Worm (Caenorhabditis elegans) whole organism, young adult: ENCODE measurements around the gene rdy-2.

Experiments
- B0336.3 ChIP-seq: fragments of 200-800 bp; sonication (Bioruptor generic); IDR thresholded peaks from 2 replicates; pipeline ENCODE4 v1.3.6; 2022; ENCODE audit warnings: missing genetic modification characterization, missing compliant biosample characterization
- C06A6.2 ChIP-seq: fragments of 200-800 bp; sonication (Bioruptor generic); conservative IDR thresholded peaks from 2 replicates; pipeline ENCODE4 v1.3.6; 2022; ENCODE audit warnings: missing genetic modification characterization, missing compliant biosample characterization
- F10E7.11 ChIP-seq: sonication (generic microtip); optimal IDR thresholded peaks from 2 replicates; lab custom pipeline; 2017; ENCODE audit warnings: mild to moderate bottlenecking, missing genetic modification characterization, moderate library complexity, missing compliant biosample characterization
- F22D6.2 ChIP-seq: sonication (generic microtip); optimal IDR thresholded peaks from 2 replicates; lab custom pipeline; 2016; ENCODE audit warnings: mild to moderate bottlenecking, missing genetic modification characterization, missing compliant biosample characterization
- F37B4.10 ChIP-seq: fragments of 200-800 bp; sonication (Bioruptor generic); IDR thresholded peaks from 2 replicates; pipeline ENCODE4 v1.3.6; 2022; ENCODE audit warnings: missing genetic modification characterization, missing compliant biosample characterization
- F49E8.2 ChIP-seq: sonication (generic microtip); optimal IDR thresholded peaks from 3 replicates; lab custom pipeline; 2017; ENCODE audit warnings: missing genetic modification characterization, mild to moderate bottlenecking, missing compliant biosample characterization, antibody characterized with exemption, moderate library complexity; ENCODE audit not compliant: insufficient read depth
- F57C9.4 ChIP-seq: sonication (generic microtip); optimal IDR thresholded peaks from 2 replicates; lab custom pipeline; 2017; ENCODE audit warnings: mild to moderate bottlenecking, missing genetic modification characterization, missing compliant biosample characterization
- K11D2.4 ChIP-seq: fragments of 200-800 bp; sonication (Bioruptor generic); IDR thresholded peaks from 2 replicates; pipeline ENCODE4 v1.3.6; 2022; ENCODE audit warnings: missing genetic modification reagents, missing genetic modification characterization, missing compliant biosample characterization
- T26A5.8 ChIP-seq: sonication (generic microtip); optimal IDR thresholded peaks from 2 replicates; lab custom pipeline; 2016; ENCODE audit warnings: missing genetic modification characterization, missing compliant biosample characterization
- Y53F4B.3 ChIP-seq: fragments of 200-800 bp; sonication (Bioruptor generic); IDR thresholded peaks from 2 replicates; pipeline ENCODE4 v1.3.6; 2022; ENCODE audit warnings: missing genetic modification reagents, missing genetic modification characterization, missing compliant biosample characterization
- Y56A3A.18 ChIP-seq: fragments of 200-800 bp; sonication (Bioruptor generic); IDR thresholded peaks from 2 replicates; pipeline ENCODE4 v1.3.6; 2022; ENCODE audit warnings: missing genetic modification reagents, missing genetic modification characterization, missing compliant biosample characterization
- Y67H2A.10 ChIP-seq: fragments of 200-800 bp; sonication (Bioruptor generic); conservative IDR thresholded peaks from 2 replicates; pipeline ENCODE4 v1.3.6; 2022; ENCODE audit warnings: missing genetic modification reagents, missing genetic modification characterization, missing compliant biosample characterization
- akir-1 ChIP-seq: fragments of 200-800 bp; sonication (Bioruptor generic); optimal IDR thresholded peaks from 2 replicates; lab custom pipeline; 2018; ENCODE audit warnings: mild to moderate bottlenecking, missing genetic modification characterization, moderate library complexity, missing compliant biosample characterization
- ama-1 ChIP-seq, 3 experiments: fragments of 150-350 bp in 1 of 3; sonication (generic microtip) in 2 of 3; optimal IDR thresholded peaks; 2 replicates each; lab custom pipeline; 2014 to 2018; ENCODE audit warnings: missing biosample characterization in 2 of 3, missing genetic modification characterization in 2 of 3, missing genetic modification reagents in 2 of 3
- aptf-2 ChIP-seq: fragments of 200-800 bp; sonication (Bioruptor generic); conservative IDR thresholded peaks from 2 replicates; pipeline ENCODE4 v1.3.6; 2022; ENCODE audit warnings: missing genetic modification reagents, missing genetic modification characterization, missing compliant biosample characterization
- aptf-3 ChIP-seq: fragments of 200-800 bp; sonication (Bioruptor generic); IDR thresholded peaks from 2 replicates; pipeline ENCODE4 v1.3.6; 2022; ENCODE audit warnings: missing genetic modification characterization, missing compliant biosample characterization
- attf-5 ChIP-seq: fragments of 200-800 bp; sonication (Bioruptor generic); optimal IDR thresholded peaks from 2 replicates; lab custom pipeline; 2018; ENCODE audit warnings: mild to moderate bottlenecking, missing genetic modification characterization, missing compliant biosample characterization
- ccch-3 ChIP-seq: fragments of 200-800 bp; sonication (Bioruptor generic); optimal IDR thresholded peaks from 2 replicates; lab custom pipeline; 2018; ENCODE audit warnings: mild to moderate bottlenecking, missing genetic modification characterization, missing compliant biosample characterization
- ceh-58 ChIP-seq: fragments of 200-800 bp; sonication (Bioruptor generic); IDR thresholded peaks from 2 replicates; pipeline ENCODE4 v1.3.6; 2022; ENCODE audit warnings: missing genetic modification characterization, missing compliant biosample characterization
- dpl-1 ChIP-seq: fragments of 150-350 bp; optimal IDR thresholded peaks from 2 replicates; lab custom pipeline; 2014; ENCODE audit warnings: missing biosample characterization, missing genetic modification reagents, missing genetic modification characterization
- egl-18 ChIP-seq: fragments of 200-800 bp; sonication (Bioruptor generic); IDR thresholded peaks from 2 replicates; pipeline ENCODE4 v1.3.6; 2022; ENCODE audit warnings: missing genetic modification reagents, missing genetic modification characterization, missing compliant biosample characterization
- egrh-3 ChIP-seq: fragments of 200-800 bp; sonication (Bioruptor generic); IDR thresholded peaks from 2 replicates; pipeline ENCODE4 v1.3.6; 2022; ENCODE audit warnings: missing genetic modification reagents, missing genetic modification characterization, missing compliant biosample characterization
- hlh-26 ChIP-seq: fragments of 200-800 bp; sonication (Bioruptor generic); conservative IDR thresholded peaks from 2 replicates; pipeline ENCODE4 v1.3.6; 2022; ENCODE audit warnings: missing genetic modification reagents, missing genetic modification characterization, missing compliant biosample characterization
- hsf-1 ChIP-seq: fragments of 200-800 bp; sonication (Bioruptor generic); IDR thresholded peaks from 2 replicates; pipeline ENCODE4 v1.3.6; 2022; ENCODE audit warnings: missing genetic modification reagents, missing genetic modification characterization, missing compliant biosample characterization
- let-526 ChIP-seq: fragments of 200-800 bp; sonication (Bioruptor generic); IDR thresholded peaks from 2 replicates; pipeline ENCODE4 v1.3.6; 2022; ENCODE audit warnings: missing genetic modification reagents, missing genetic modification characterization, missing compliant biosample characterization
- lin-40 ChIP-seq: sonication (generic microtip); optimal IDR thresholded peaks from 2 replicates; lab custom pipeline; 2016; ENCODE audit warnings: missing genetic modification characterization, mild to moderate bottlenecking, missing compliant biosample characterization, missing genotype, missing genetic modification reagents
- lir-1 ChIP-seq: fragments of 200-800 bp; sonication (Bioruptor generic); conservative IDR thresholded peaks from 2 replicates; pipeline ENCODE4 v1.3.6; 2022; ENCODE audit warnings: missing genetic modification reagents, missing genetic modification characterization, missing compliant biosample characterization
- lsl-1 ChIP-seq: fragments of 200-800 bp; sonication (Bioruptor generic); optimal IDR thresholded peaks from 2 replicates; lab custom pipeline; 2018; ENCODE audit warnings: mild to moderate bottlenecking, missing genetic modification characterization, moderate library complexity, missing compliant biosample characterization
- madf-8 ChIP-seq: fragments of 200-800 bp; sonication (Bioruptor generic); conservative IDR thresholded peaks from 2 replicates; pipeline ENCODE4 v1.3.6; 2022; ENCODE audit warnings: missing genetic modification reagents, missing genetic modification characterization, missing compliant biosample characterization
- mcd-1 ChIP-seq: fragments of 200-800 bp; sonication (Bioruptor generic); IDR thresholded peaks from 2 replicates; pipeline ENCODE4 v1.3.6; 2022; ENCODE audit warnings: missing genetic modification reagents, missing genetic modification characterization, missing compliant biosample characterization
- mxl-1 ChIP-seq: sonication (generic microtip); optimal IDR thresholded peaks from 2 replicates; lab custom pipeline; 2016; ENCODE audit warnings: missing genetic modification characterization, missing compliant biosample characterization
- nfya-2 ChIP-seq: fragments of 200-800 bp; sonication (Bioruptor generic); IDR thresholded peaks from 2 replicates; pipeline ENCODE4 v1.3.6; 2022; ENCODE audit warnings: missing genetic modification reagents, missing genetic modification characterization, missing compliant biosample characterization
- nfyb-1 ChIP-seq: fragments of 200-800 bp; sonication (Bioruptor generic); IDR thresholded peaks from 2 replicates; pipeline ENCODE4 v1.3.6; 2022; ENCODE audit warnings: missing genetic modification reagents, missing genetic modification characterization, missing compliant biosample characterization
- nhr-120 ChIP-seq: fragments of 200-800 bp; sonication (Bioruptor generic); IDR thresholded peaks from 2 replicates; pipeline ENCODE4 v1.3.6; 2022; ENCODE audit warnings: missing genetic modification characterization, missing compliant biosample characterization
- nhr-179 ChIP-seq: sonication (generic microtip); optimal IDR thresholded peaks from 2 replicates; lab custom pipeline; 2016; ENCODE audit warnings: mild to moderate bottlenecking, missing genetic modification characterization, missing compliant biosample characterization
- nhr-80 ChIP-seq: sonication (generic microtip); optimal IDR thresholded peaks from 2 replicates; lab custom pipeline; 2016; ENCODE audit warnings: missing genetic modification characterization, missing compliant biosample characterization
- nhr-90 ChIP-seq: sonication (generic microtip); optimal IDR thresholded peaks from 2 replicates; lab custom pipeline; 2016; ENCODE audit warnings: missing genotype, mild to moderate bottlenecking, missing genetic modification characterization, missing compliant biosample characterization
- sdz-38 ChIP-seq: sonication (generic microtip); optimal IDR thresholded peaks from 2 replicates; lab custom pipeline; 2016; ENCODE audit warnings: missing genotype, missing genetic modification characterization, missing compliant biosample characterization
- sea-2 ChIP-seq: fragments of 200-800 bp; sonication (Bioruptor generic); IDR thresholded peaks from 2 replicates; pipeline ENCODE4 v1.3.6; 2022; ENCODE audit warnings: missing genetic modification characterization, missing compliant biosample characterization
- snpc-1.3 ChIP-seq: sonication (generic microtip); optimal IDR thresholded peaks from 2 replicates; lab custom pipeline; 2017; ENCODE audit warnings: missing genetic modification characterization, mild to moderate bottlenecking, missing compliant biosample characterization, antibody characterized with exemption, moderate library complexity, missing genotype, missing genetic modification reagents; ENCODE audit not compliant: insufficient read depth
- tbp1 ChIP-seq: fragments of 200-800 bp; sonication (Bioruptor generic); optimal IDR thresholded peaks from 2 replicates; lab custom pipeline; 2018; ENCODE audit warnings: mild to moderate bottlenecking, missing genetic modification characterization, missing compliant biosample characterization
- unc-62 ChIP-seq: fragments of 150-350 bp; optimal IDR thresholded peaks from 2 replicates; lab custom pipeline; 2014; ENCODE audit warnings: missing biosample characterization, missing genetic modification reagents, missing genetic modification characterization
- xnd-1 ChIP-seq: sonication (generic microtip); optimal IDR thresholded peaks from 2 replicates; lab custom pipeline; 2016; ENCODE audit warnings: missing genotype, missing genetic modification reagents, missing genetic modification characterization, missing compliant biosample characterization
- zfh-2 ChIP-seq: fragments of 200-800 bp; sonication (Bioruptor generic); conservative IDR thresholded peaks from 2 replicates; pipeline ENCODE4 v1.3.6; 2022; ENCODE audit warnings: missing genetic modification reagents, missing genetic modification characterization, missing compliant biosample characterization
- zim-3 ChIP-seq: sonication (generic microtip); optimal IDR thresholded peaks from 2 replicates; lab custom pipeline; 2017; ENCODE audit warnings: mild to moderate bottlenecking, missing genetic modification characterization, moderate library complexity, missing compliant biosample characterization

Gene rdy-2

ce11 chrV:13565197-13565596 lies 35.6 kb downstream of the rdy-2 start (continued):
- TF ChIP-seq lsl-1 (GFP tag; lab: Kevin White, UChicago) (peak; percentile 29), zfh-2 (GFP tag; lab: Robert Waterston, UW) (no peak; the same call in 1 of the 2 replicates), snpc-1.3 (tag; lab: Kevin White, UChicago) (no peak), Y67H2A.10 (no peak), nhr-120 (GFP tag; lab: Robert Waterston, UW) (no peak), sdz-38 (tag; lab: Kevin White, UChicago) (no peak), nfyb-1 (GFP tag; lab: Robert Waterston, UW) (peak; percentile 80), unc-62 (no peak), ama-1 (optimal IDR thresholded peaks at IDR 0.05; lab: Kevin White, UChicago) (peak; percentile 18), ama-1 (GFP tag; optimal IDR thresholded peaks at IDR 0.05; lab: Kevin White, UChicago) (no peak), F22D6.2 (tag; lab: Kevin White, UChicago) (peak; percentile 65), akir-1 (GFP tag; lab: Kevin White, UChicago) (no peak), lir-1 (GFP tag; lab: Robert Waterston, UW) (peak; percentile 57; the same call in 1 of the 2 replicates), aptf-3 (GFP tag; lab: Robert Waterston, UW) (no peak), ccch-3 (GFP tag; lab: Kevin White, UChicago) (no peak), hsf-1 (peak; percentile 9; the same call in 1 of the 2 replicates), let-526 (GFP tag; lab: Robert Waterston, UW) (peak; percentile 71), tbp1 (GFP tag; lab: Kevin White, UChicago) (peak; percentile 68), dpl-1 (GFP tag; lab: Kevin White, UChicago) (peak; percentile 0), nhr-90 (peak; percentile 56), egl-18 (GFP tag; lab: Robert Waterston, UW) (no peak), lin-40 (tag; lab: Kevin White, UChicago) (peak; percentile 91), madf-8 (GFP tag; lab: Robert Waterston, UW) (no peak), ceh-58 (GFP tag; lab: Robert Waterston, UW) (no peak), attf-5 (GFP tag; lab: Kevin White, UChicago) (peak; percentile 92), F37B4.10 (no peak), F10E7.11 (tag; lab: Kevin White, UChicago) (no peak), xnd-1 (tag; lab: Kevin White, UChicago) (no peak), mxl-1 (tag; lab: Kevin White, UChicago) (no peak), aptf-2 (GFP tag; lab: Robert Waterston, UW) (no peak), T26A5.8 (no peak)
- TF ChIP-seq, all 124 proteins: peak for 55

ce11 chrV:13563841-13564240 lies 36.9 kb downstream of the rdy-2 start, which contains the start of gene grl-17:
Gene grl-17 (minus strand): TSS chrV:13563941.
- TF ChIP-seq aptf-3 (GFP tag; lab: Robert Waterston, UW): no peak
- no peak for TF ChIP-seq K11D2.4 (GFP tag; lab: Robert Waterston, UW)
- TF ChIP-seq C06A6.2 (GFP tag; lab: Robert Waterston, UW): no peak
- no peak for TF ChIP-seq sea-2
- no peak for TF ChIP-seq T26A5.8
- no peak for TF ChIP-seq madf-8 (GFP tag; lab: Robert Waterston, UW)
- TF ChIP-seq Y56A3A.18: no peak
- TF ChIP-seq F49E8.2: no peak
- no peak for TF ChIP-seq nhr-80 (tag; lab: Kevin White, UChicago)
- TF ChIP-seq egrh-3: no peak
- TF ChIP-seq zim-3: no peak
- no peak for TF ChIP-seq mcd-1 (GFP tag; lab: Robert Waterston, UW)
- no peak for TF ChIP-seq nfya-2 (GFP tag; lab: Robert Waterston, UW)
- no peak for TF ChIP-seq B0336.3 (GFP tag; lab: Robert Waterston, UW)
- no peak for TF ChIP-seq hlh-26 (GFP tag; lab: Robert Waterston, UW)
- TF ChIP-seq nhr-179 (tag; lab: Kevin White, UChicago): no peak
- TF ChIP-seq Y53F4B.3 (GFP tag; lab: Robert Waterston, UW): no peak
- TF ChIP-seq F57C9.4: no peak
- no peak for TF ChIP-seq egl-18 (GFP tag; lab: Robert Waterston, UW)
